Worm (Caenorhabditis elegans) whole organism, young adult: ENCODE data around the gene rpn-9.

Experiments used
- B0035.1 ChIP-seq: sonication (generic microtip); optimal IDR thresholded peaks from 2 replicates; lab custom pipeline; 2016; ENCODE audit warnings: missing genetic modification characterization, mild to moderate bottlenecking, missing compliant biosample characterization, missing genotype, missing genetic modification reagents
- B0261.1 ChIP-seq: sonication (generic microtip); optimal IDR thresholded peaks from 2 replicates; lab custom pipeline; 2016; ENCODE audit warnings: mild to moderate bottlenecking, missing genetic modification characterization, moderate library complexity, missing compliant biosample characterization
- F10E7.11 ChIP-seq: sonication (generic microtip); optimal IDR thresholded peaks from 2 replicates; lab custom pipeline; 2017; ENCODE audit warnings: mild to moderate bottlenecking, missing genetic modification characterization, moderate library complexity, missing compliant biosample characterization
- F37B4.10 ChIP-seq: fragments of 200-800 bp; sonication (Bioruptor generic); IDR thresholded peaks from 2 replicates; pipeline ENCODE4 v1.3.6; 2022; ENCODE audit warnings: missing genetic modification characterization, missing compliant biosample characterization
- F49E8.2 ChIP-seq: sonication (generic microtip); optimal IDR thresholded peaks from 3 replicates; lab custom pipeline; 2017; ENCODE audit warnings: missing genetic modification characterization, mild to moderate bottlenecking, missing compliant biosample characterization, antibody characterized with exemption, moderate library complexity; ENCODE audit not compliant: insufficient read depth
- K11D2.4 ChIP-seq: fragments of 200-800 bp; sonication (Bioruptor generic); IDR thresholded peaks from 2 replicates; pipeline ENCODE4 v1.3.6; 2022; ENCODE audit warnings: missing genetic modification reagents, missing genetic modification characterization, missing compliant biosample characterization
- T26A5.8 ChIP-seq: sonication (generic microtip); optimal IDR thresholded peaks from 2 replicates; lab custom pipeline; 2016; ENCODE audit warnings: missing genetic modification characterization, missing compliant biosample characterization
- Y53G8AR.9 ChIP-seq: fragments of 200-800 bp; sonication (Bioruptor generic); conservative IDR thresholded peaks from 2 replicates; pipeline ENCODE4 v1.3.6; 2022; ENCODE audit warnings: missing genetic modification reagents, missing genetic modification characterization, missing compliant biosample characterization
- Y56A3A.18 ChIP-seq: fragments of 200-800 bp; sonication (Bioruptor generic); IDR thresholded peaks from 2 replicates; pipeline ENCODE4 v1.3.6; 2022; ENCODE audit warnings: missing genetic modification reagents, missing genetic modification characterization, missing compliant biosample characterization
- ZK185.1 ChIP-seq: sonication (generic microtip); optimal IDR thresholded peaks from 2 replicates; lab custom pipeline; 2016; ENCODE audit warnings: mild to moderate bottlenecking, missing genetic modification characterization, missing compliant biosample characterization; ENCODE audit not compliant: poor library complexity, severe bottlenecking
- akir-1 ChIP-seq: fragments of 200-800 bp; sonication (Bioruptor generic); optimal IDR thresholded peaks from 2 replicates; lab custom pipeline; 2018; ENCODE audit warnings: mild to moderate bottlenecking, missing genetic modification characterization, moderate library complexity, missing compliant biosample characterization
- athp-1 ChIP-seq: sonication (generic microtip); optimal IDR thresholded peaks from 2 replicates; lab custom pipeline; 2017; ENCODE audit warnings: mild to moderate bottlenecking, missing genetic modification characterization, missing compliant biosample characterization
- bed-2 ChIP-seq: fragments of 200-800 bp; sonication (Bioruptor generic); IDR thresholded peaks from 2 replicates; pipeline ENCODE4 v1.3.6; 2022; ENCODE audit warnings: missing genetic modification reagents, missing genetic modification characterization, missing compliant biosample characterization
- ceh-58 ChIP-seq: fragments of 200-800 bp; sonication (Bioruptor generic); IDR thresholded peaks from 2 replicates; pipeline ENCODE4 v1.3.6; 2022; ENCODE audit warnings: missing genetic modification characterization, missing compliant biosample characterization
- die-1 ChIP-seq: sonication (generic microtip); optimal IDR thresholded peaks from 2 replicates; lab custom pipeline; 2016; ENCODE audit warnings: missing genotype, mild to moderate bottlenecking, missing genetic modification characterization, missing compliant biosample characterization
- dox-1 ChIP-seq: fragments of 200-800 bp; sonication (Bioruptor generic); IDR thresholded peaks from 2 replicates; pipeline ENCODE4 v1.3.6; 2022; ENCODE audit warnings: missing genetic modification reagents, missing genetic modification characterization, missing compliant biosample characterization
- egl-44 ChIP-seq: fragments of 200-800 bp; sonication (Bioruptor generic); IDR thresholded peaks from 2 replicates; pipeline ENCODE4 v1.3.6; 2022; ENCODE audit warnings: missing genetic modification reagents, missing genetic modification characterization, missing compliant biosample characterization
- ekl-4 ChIP-seq: fragments of 200-800 bp; sonication (Bioruptor generic); IDR thresholded peaks from 2 replicates; pipeline ENCODE4 v1.3.6; 2022; ENCODE audit warnings: missing genetic modification reagents, missing genetic modification characterization, missing compliant biosample characterization
- him-1 ChIP-seq: sonication (generic microtip); optimal IDR thresholded peaks from 2 replicates; lab custom pipeline; 2016; ENCODE audit warnings: missing genotype, missing genetic modification reagents, missing genetic modification characterization, missing compliant biosample characterization
- hlh-12 ChIP-seq: sonication (generic microtip); optimal IDR thresholded peaks from 2 replicates; lab custom pipeline; 2016; ENCODE audit warnings: missing genetic modification characterization, missing compliant biosample characterization
- hmg-1.2 ChIP-seq: fragments of 200-800 bp; sonication (Bioruptor generic); IDR thresholded peaks from 2 replicates; pipeline ENCODE4 v1.3.6; 2022; ENCODE audit warnings: missing genetic modification reagents, missing genetic modification characterization, missing compliant biosample characterization
- hrde-1 ChIP-seq: sonication (generic microtip); optimal IDR thresholded peaks from 2 replicates; lab custom pipeline; 2016; ENCODE audit warnings: missing genetic modification characterization, mild to moderate bottlenecking, missing compliant biosample characterization, moderate library complexity, missing genotype, missing genetic modification reagents, borderline replicate concordance
- lag-1 ChIP-seq: fragments of 200-800 bp; sonication (Bioruptor generic); IDR thresholded peaks from 2 replicates; pipeline ENCODE4 v1.3.6; 2022; ENCODE audit warnings: missing genetic modification reagents, missing genetic modification characterization, missing compliant biosample characterization
- lin-40 ChIP-seq: sonication (generic microtip); optimal IDR thresholded peaks from 2 replicates; lab custom pipeline; 2016; ENCODE audit warnings: missing genetic modification characterization, mild to moderate bottlenecking, missing compliant biosample characterization, missing genotype, missing genetic modification reagents
- lin-54 ChIP-seq: fragments of 200-800 bp; sonication (Bioruptor generic); optimal IDR thresholded peaks from 2 replicates; lab custom pipeline; 2018; ENCODE audit warnings: mild to moderate bottlenecking, missing genetic modification characterization, missing compliant biosample characterization
- lsl-1 ChIP-seq: fragments of 200-800 bp; sonication (Bioruptor generic); optimal IDR thresholded peaks from 2 replicates; lab custom pipeline; 2018; ENCODE audit warnings: mild to moderate bottlenecking, missing genetic modification characterization, moderate library complexity, missing compliant biosample characterization
- lsy-27 ChIP-seq: sonication (generic microtip); optimal IDR thresholded peaks from 2 replicates; lab custom pipeline; 2017; ENCODE audit warnings: missing genetic modification characterization, mild to moderate bottlenecking, missing compliant biosample characterization, antibody characterized with exemption, missing genotype, borderline replicate concordance; ENCODE audit not compliant: insufficient read depth
- madf-6 ChIP-seq: fragments of 200-800 bp; sonication (Bioruptor generic); IDR thresholded peaks from 2 replicates; pipeline ENCODE4 v1.3.6; 2022; ENCODE audit warnings: missing genetic modification reagents, missing genetic modification characterization, missing compliant biosample characterization
- mes-4 ChIP-seq: sonication (generic microtip); optimal IDR thresholded peaks from 2 replicates; lab custom pipeline; 2016; ENCODE audit warnings: missing genotype, missing genetic modification characterization, missing compliant biosample characterization
- nfya-1 ChIP-seq: sonication (generic microtip); optimal IDR thresholded peaks from 2 replicates; lab custom pipeline; 2017; ENCODE audit warnings: antibody characterized with exemption, missing compliant biosample characterization, missing genetic modification characterization, borderline replicate concordance; ENCODE audit not compliant: insufficient read depth
- nfya-2 ChIP-seq: fragments of 200-800 bp; sonication (Bioruptor generic); IDR thresholded peaks from 2 replicates; pipeline ENCODE4 v1.3.6; 2022; ENCODE audit warnings: missing genetic modification reagents, missing genetic modification characterization, missing compliant biosample characterization
- nhr-179 ChIP-seq: sonication (generic microtip); optimal IDR thresholded peaks from 2 replicates; lab custom pipeline; 2016; ENCODE audit warnings: mild to moderate bottlenecking, missing genetic modification characterization, missing compliant biosample characterization
- nhr-27 ChIP-seq: fragments of 200-800 bp; sonication (Bioruptor generic); optimal IDR thresholded peaks from 2 replicates; lab custom pipeline; 2018; ENCODE audit warnings: mild to moderate bottlenecking, missing genetic modification characterization, moderate library complexity, missing compliant biosample characterization
- nhr-80 ChIP-seq: sonication (generic microtip); optimal IDR thresholded peaks from 2 replicates; lab custom pipeline; 2016; ENCODE audit warnings: missing genetic modification characterization, missing compliant biosample characterization
- rpc-1 ChIP-seq, 2 experiments: fragments of 150-350 bp in 1 of 2; sonication (generic microtip) in 1 of 2; optimal IDR thresholded peaks; 2 replicates each; lab custom pipeline; 2014 to 2018; ENCODE audit warnings: missing biosample characterization in 1 of 2, missing genetic modification characterization in 1 of 2, missing genetic modification reagents in 1 of 2, missing genotype in 1 of 2
- snpc-3.4 ChIP-seq: sonication (generic microtip); optimal IDR thresholded peaks from 2 replicates; lab custom pipeline; 2017; ENCODE audit warnings: missing genetic modification characterization, mild to moderate bottlenecking, missing compliant biosample characterization, antibody characterized with exemption, moderate library complexity, missing genotype, missing genetic modification reagents
- snpc-4 ChIP-seq, 5 experiments: fragments of 150-350 bp in 1 of 5; sonication (generic microtip) in 4 of 5; optimal IDR thresholded peaks; 2 replicates each; lab custom pipeline; 2014 to 2018; ENCODE audit warnings: missing genetic modification characterization in 5 of 5, missing biosample characterization in 3 of 5, antibody characterized with exemption in 2 of 5, mild to moderate bottlenecking in 2 of 5, missing compliant biosample characterization in 2 of 5, missing genotype in 2 of 5, moderate library complexity in 2 of 5, missing genetic modification reagents in 1 of 5
- zfh-2 ChIP-seq: fragments of 200-800 bp; sonication (Bioruptor generic); conservative IDR thresholded peaks from 2 replicates; pipeline ENCODE4 v1.3.6; 2022; ENCODE audit warnings: missing genetic modification reagents, missing genetic modification characterization, missing compliant biosample characterization
- ztf-22 ChIP-seq: fragments of 200-800 bp; sonication (Bioruptor generic); optimal IDR thresholded peaks from 2 replicates; lab custom pipeline; 2018; ENCODE audit warnings: mild to moderate bottlenecking, missing genetic modification characterization, moderate library complexity, missing compliant biosample characterization
- ztf-26 ChIP-seq: sonication (generic microtip); optimal IDR thresholded peaks from 2 replicates; lab custom pipeline; 2017; ENCODE audit warnings: missing genetic modification characterization, missing compliant biosample characterization
- ztf-28 ChIP-seq: fragments of 200-800 bp; sonication (Bioruptor generic); IDR thresholded peaks from 2 replicates; pipeline ENCODE4 v1.3.6; 2022; ENCODE audit warnings: missing genetic modification reagents, missing genetic modification characterization, missing compliant biosample characterization
- ztf-6 ChIP-seq: fragments of 200-800 bp; sonication (Bioruptor generic); IDR thresholded peaks from 2 replicates; pipeline ENCODE4 v1.3.6; 2022; ENCODE audit warnings: missing genetic modification reagents, missing genetic modification characterization, missing compliant biosample characterization

Gene rpn-9

ce11 chrII:11255536-11255935 is 16.8 kb upstream of the rpn-9 start, which contains the start of gene T05B9.2:
T05B9.2 (plus strand) TSS chrII:11255836.
- TF ChIP-seq ZK185.1 (no peak), K11D2.4 (no peak), dox-1 (GFP tag; lab: Robert Waterston, UW) (no peak), F37B4.10 (no peak), mes-4 (tag; lab: Kevin White, UChicago) (no peak), nfya-2 (GFP tag; lab: Robert Waterston, UW) (no peak), Y56A3A.18 (no peak), zfh-2 (GFP tag; lab: Robert Waterston, UW) (0 out of 2 replicates have a peak, but pooled peaks have one; percentile 17)

- TF ChIP-seq ztf-28 (no peak), F10E7.11 (no peak)
Observed at ce11 chrII:11247414-11247813, 8.7 kb upstream of the rpn-9 start, which contains the start of gene T06D8.10. T06D8.10 (minus strand) TSS chrII:11247514.

ce11 chrII:11246506-11246905 is 7.8 kb upstream of the rpn-9 start:
- TF ChIP-seq T26A5.8 (tag; lab: Kevin White, UChicago) (no peak), athp-1 (tag; lab: Kevin White, UChicago) (no peak), hrde-1 (no peak), F49E8.2 (tag; lab: Kevin White, UChicago) (no peak), lin-54 (GFP tag; lab: Kevin White, UChicago) (no peak), ztf-26 (no peak), bed-2 (GFP tag; lab: Robert Waterston, UW) (no peak), ceh-58 (GFP tag; lab: Robert Waterston, UW) (no peak), K11D2.4 (no peak), mes-4 (tag; lab: Kevin White, UChicago) (no peak), him-1 (tag; lab: Kevin White, UChicago) (no peak), nhr-179 (tag; lab: Kevin White, UChicago) (no peak), lin-40 (no peak), nhr-80 (tag; lab: Kevin White, UChicago) (no peak), nfya-2 (GFP tag; lab: Robert Waterston, UW) (no peak), egl-44 (GFP tag; lab: Robert Waterston, UW) (no peak), nhr-27 (tag; lab: Kevin White, UChicago) (no peak), B0035.1 (tag; lab: Kevin White, UChicago) (no peak), snpc-3.4 (tag; lab: Kevin White, UChicago) (no peak), rpc-1 (optimal IDR thresholded peaks at IDR 0.05; lab: Kevin White, UChicago) (no peak), rpc-1 (tag; optimal IDR thresholded peaks at IDR 0.05; lab: Kevin White, UChicago) (no peak)

ce11 chrII:11242918-11243317 is 4.2 kb upstream of the rpn-9 start:
- no peak for TF ChIP-seq Y53G8AR.9 (GFP tag; lab: Robert Waterston, UW)
- TF ChIP-seq, all 124 proteins: peak for 0

ce11 chrII:11241497-11241896 is 2.8 kb upstream of the rpn-9 start:
- no peak for TF ChIP-seq snpc-4 (GFP tag; optimal IDR thresholded peaks at IDR 0.05; lab: Kevin White, UChicago)
- no peak for TF ChIP-seq snpc-4 (tag; optimal IDR thresholded peaks at IDR 0.05; lab: Kevin White, UChicago)
- no peak for TF ChIP-seq hmg-1.2 (GFP tag; lab: Robert Waterston, UW)
- TF ChIP-seq akir-1 (GFP tag; lab: Kevin White, UChicago) = no peak
- TF ChIP-seq ekl-4 (GFP tag; lab: Robert Waterston, UW) = no peak
- no peak for TF ChIP-seq ztf-22 (GFP tag; lab: Kevin White, UChicago)
- TF ChIP-seq ztf-26 = no peak
- no peak for TF ChIP-seq hlh-12
- no peak for TF ChIP-seq B0261.1 (tag; lab: Kevin White, UChicago)
- TF ChIP-seq madf-6 = peak; percentile 81
- no peak for TF ChIP-seq ztf-6 (GFP tag; lab: Robert Waterston, UW)
- no peak for TF ChIP-seq lag-1
- TF ChIP-seq die-1 (tag; lab: Kevin White, UChicago) = no peak
- TF ChIP-seq lsy-27 (tag; lab: Kevin White, UChicago) = no peak
- TF ChIP-seq lsl-1 = peak; percentile 96
- TF ChIP-seq nfya-1 (tag; lab: Kevin White, UChicago) = no peak
